Worm (Caenorhabditis elegans): ENCODE data around the gene cpr-6.

cpr-6 gene

DNA sequence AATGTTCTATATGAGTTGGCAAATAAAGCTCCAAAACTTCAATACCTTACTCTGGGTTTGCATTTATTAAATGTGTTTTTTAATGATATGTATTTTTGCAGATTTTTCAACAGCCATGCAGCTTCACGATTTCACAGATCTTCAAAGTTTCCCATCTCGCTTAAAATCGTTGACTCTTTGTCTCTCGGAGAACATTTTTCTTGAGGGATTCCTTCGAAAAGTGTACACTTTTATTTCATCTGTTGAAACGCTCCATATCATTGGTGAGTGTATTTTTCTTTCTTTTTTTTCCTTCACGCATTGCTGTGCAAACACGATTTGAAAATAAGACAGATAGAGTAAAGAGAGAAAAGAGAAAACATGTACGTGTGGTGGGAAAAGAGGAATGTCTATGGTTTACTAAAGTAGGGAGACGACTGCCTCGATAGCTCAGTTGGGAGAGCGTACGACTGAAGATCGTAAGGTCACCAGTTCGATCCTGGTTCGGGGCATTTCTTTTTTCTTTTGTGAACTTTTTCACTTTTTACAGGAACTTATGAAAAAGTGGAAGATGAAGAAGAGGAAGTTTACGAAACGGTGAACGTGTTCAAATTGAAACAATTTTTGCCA lies 13.7 kb upstream of the cpr-6 start (continued):
- TF ChIP-seq ceh-9 (tag; optimal IDR thresholded peaks at IDR 0.05) (no peak), lin-39 (tag; optimal IDR thresholded peaks at IDR 0.05) (peak; percentile 37), R02D3.7 (tag; optimal IDR thresholded peaks at IDR 0.05) (peak; percentile 49)

DNA sequence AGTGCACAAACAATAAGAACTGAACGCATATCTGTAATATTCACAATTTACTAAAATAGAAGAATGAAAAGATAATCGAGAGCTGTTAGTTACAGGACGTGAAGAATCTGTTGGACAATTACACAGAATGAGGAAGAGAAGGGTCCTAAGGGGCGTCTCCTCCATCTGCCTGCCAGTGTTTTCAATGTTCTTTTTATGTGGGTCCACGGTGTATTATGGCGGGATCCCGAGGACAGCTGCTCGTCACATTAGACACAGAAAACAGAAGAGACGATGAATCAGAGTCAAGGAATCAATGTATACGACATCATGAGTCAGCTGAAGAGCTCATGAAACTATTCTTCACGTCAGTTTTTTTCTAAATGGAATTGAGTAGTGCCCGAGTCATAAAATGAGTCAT lies 9.9 kb upstream of the cpr-6 start, which contains the start of gene ttr-6:
ttr-6 (minus strand) TSS at position 33 of the 400 bp plus-strand sequence.
- TF ChIP-seq snpc-4 (tag; optimal IDR thresholded peaks at IDR 0.05) (no peak), egl-5 (tag; optimal IDR thresholded peaks at IDR 0.05) (peak; percentile 47)

DNA sequence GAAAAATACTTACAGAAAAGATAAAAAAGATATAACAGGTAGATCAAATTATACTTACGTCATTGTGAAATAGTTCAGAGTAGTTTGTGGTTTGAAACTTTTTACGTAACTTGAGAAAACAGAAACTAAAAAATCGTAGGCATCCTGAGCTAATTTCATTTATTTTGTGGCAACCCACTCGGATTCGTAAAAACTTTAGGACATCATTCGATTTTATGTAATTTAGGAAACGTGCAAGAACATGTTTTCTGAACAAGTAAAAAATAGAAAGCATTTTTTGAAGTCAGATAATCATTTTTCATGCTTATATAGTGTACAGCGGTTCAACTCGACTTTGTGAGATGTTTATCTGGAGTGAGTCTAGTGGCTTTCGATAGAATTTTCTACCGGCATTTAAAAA lies 8.3 kb upstream of the cpr-6 start, which contains the start of gene hic-1:
hic-1 (minus strand) TSS at position 101 of the 400 bp plus-strand sequence.
- TF ChIP-seq R02D3.7 (tag; optimal IDR thresholded peaks at IDR 0.05) = no peak
- TF ChIP-seq daf-12 (tag; optimal IDR thresholded peaks at IDR 0.05) = no peak
- no peak for TF ChIP-seq eor-1 (tag; optimal IDR thresholded peaks at IDR 0.05)
- no peak for TF ChIP-seq nhr-43 (tag; optimal IDR thresholded peaks at IDR 0.05; ENCODE audit: poor library complexity, severe bottlenecking)
- no peak for TF ChIP-seq nfya-1 (tag; optimal IDR thresholded peaks at IDR 0.05; ENCODE audit: insufficient read depth)
- no peak for TF ChIP-seq pha-4 (tag; optimal IDR thresholded peaks at IDR 0.05)
- no peak for TF ChIP-seq nhr-28 (tag; optimal IDR thresholded peaks at IDR 0.05)
- no peak for TF ChIP-seq nhr-12 (tag; optimal IDR thresholded peaks at IDR 0.05)
- no peak for TF ChIP-seq nhr-77 (tag; optimal IDR thresholded peaks at IDR 0.05)

DNA sequence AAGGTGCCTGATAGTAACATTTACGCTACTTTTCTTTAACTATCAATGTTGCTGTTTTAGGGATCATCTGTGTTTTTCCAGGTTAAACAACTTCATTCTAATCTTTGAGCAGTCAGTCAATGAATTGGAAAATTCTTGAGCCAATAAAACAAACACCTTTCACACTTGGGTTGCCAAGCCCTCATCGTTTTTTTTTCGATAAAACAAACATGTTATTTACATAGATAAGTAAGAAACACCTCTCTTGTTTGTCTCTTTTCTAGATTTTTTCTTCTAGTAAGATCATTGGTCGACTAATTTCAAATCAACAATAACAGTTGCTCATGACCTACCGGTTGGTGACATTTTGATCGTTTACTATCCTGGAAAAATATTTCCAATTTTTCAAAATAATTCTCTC lies 5.0 kb upstream of the cpr-6 start:
- no peak for TF ChIP-seq egl-5 (tag; optimal IDR thresholded peaks at IDR 0.05)
- peak; percentile 12 for TF ChIP-seq pha-4 (tag; optimal IDR thresholded peaks at IDR 0.05)

DNA sequence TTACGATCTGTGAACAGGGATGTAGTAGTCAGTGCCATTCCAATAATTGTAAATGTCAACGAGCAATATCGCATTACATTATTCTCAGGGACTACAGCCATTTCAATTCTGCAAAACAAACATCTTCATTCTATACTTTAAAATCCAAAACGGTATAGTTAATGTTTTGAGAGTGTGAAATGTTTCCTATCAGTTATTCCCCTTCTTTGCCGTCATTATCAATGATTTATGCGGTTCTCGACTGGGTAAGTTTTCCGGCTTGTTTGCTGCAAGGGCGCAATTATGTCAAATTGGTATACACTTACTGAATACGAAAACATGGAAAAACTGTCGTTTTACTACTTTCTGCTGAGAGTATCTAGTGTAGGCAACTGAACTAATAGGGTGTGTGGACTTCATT lies 3.9 kb upstream of the cpr-6 start, which contains the start of gene F23G4.1:
F23G4.1 (minus strand) TSS at position 101 of the 400 bp plus-strand sequence.
- TF ChIP-seq unc-62 (GFP tag; optimal IDR thresholded peaks at IDR 0.05) = no peak
- no peak for TF ChIP-seq lin-15B (tag; optimal IDR thresholded peaks at IDR 0.05)
- no peak for TF ChIP-seq nhr-67 (tag; optimal IDR thresholded peaks at IDR 0.05)
- no peak for TF ChIP-seq zag-1 (tag; optimal IDR thresholded peaks at IDR 0.05)
- no peak for TF ChIP-seq fkh-2 (tag; optimal IDR thresholded peaks at IDR 0.05)
- no peak for TF ChIP-seq unc-39 (tag; optimal IDR thresholded peaks at IDR 0.05)
- no peak for TF ChIP-seq fos-1 (tag; optimal IDR thresholded peaks at IDR 0.05)
- no peak for TF ChIP-seq nhr-11 (tag; optimal IDR thresholded peaks at IDR 0.05)
- TF ChIP-seq nhr-12 (tag; optimal IDR thresholded peaks at IDR 0.05) = no peak

DNA sequence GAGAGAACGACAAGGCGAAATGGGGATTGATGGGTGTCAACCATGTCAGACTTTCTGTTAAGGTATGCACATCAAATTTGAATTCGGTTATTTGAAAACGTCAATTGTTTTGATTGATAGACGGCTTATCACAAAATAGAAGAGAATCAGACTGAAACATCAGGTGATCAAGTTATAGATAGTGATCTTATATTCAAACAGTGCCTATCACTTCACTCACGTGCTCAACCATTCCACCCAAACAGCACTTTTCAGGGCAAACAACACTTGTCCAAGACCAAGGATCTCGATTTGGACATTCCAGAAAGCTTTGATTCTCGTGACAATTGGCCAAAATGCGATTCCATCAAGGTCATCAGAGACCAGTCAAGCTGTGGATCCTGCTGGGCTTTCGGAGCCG lies 592 bp downstream of the cpr-6 start:
- TF ChIP-seq nhr-28 (tag; optimal IDR thresholded peaks at IDR 0.05) = no peak
- TF ChIP-seq pha-4 (tag; optimal IDR thresholded peaks at IDR 0.05) = peak; percentile 10
- peak; percentile 79 for TF ChIP-seq elt-2 (tag; optimal IDR thresholded peaks at IDR 0.05)
- peak; percentile 69 for TF ChIP-seq pqm-1 (tag; optimal IDR thresholded peaks at IDR 0.05)

DNA sequence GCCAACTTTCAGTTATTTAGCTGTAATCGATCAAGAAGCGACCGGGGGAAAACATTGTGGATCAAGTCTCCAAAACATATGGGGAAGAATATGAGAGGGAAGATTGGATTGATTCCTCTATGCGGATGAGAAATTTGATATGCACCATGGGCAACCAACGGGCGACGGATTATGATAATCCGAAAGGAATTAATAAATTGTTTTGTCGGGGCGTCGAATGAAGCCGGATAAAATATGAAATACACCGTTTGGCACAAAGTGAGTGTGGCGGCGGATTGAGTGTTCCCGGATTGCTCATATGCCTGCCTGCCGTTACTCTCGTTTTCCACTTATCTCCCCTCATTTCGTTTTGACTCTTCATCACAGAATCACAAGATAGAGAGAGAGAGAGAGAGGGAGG lies 2.2 kb downstream of the cpr-6 start:
- TF ChIP-seq nhr-237 (tag; optimal IDR thresholded peaks at IDR 0.05) (no peak), nhr-12 (tag; optimal IDR thresholded peaks at IDR 0.05) (no peak), ceh-28 (tag; optimal IDR thresholded peaks at IDR 0.05) (peak; percentile 3)

DNA sequence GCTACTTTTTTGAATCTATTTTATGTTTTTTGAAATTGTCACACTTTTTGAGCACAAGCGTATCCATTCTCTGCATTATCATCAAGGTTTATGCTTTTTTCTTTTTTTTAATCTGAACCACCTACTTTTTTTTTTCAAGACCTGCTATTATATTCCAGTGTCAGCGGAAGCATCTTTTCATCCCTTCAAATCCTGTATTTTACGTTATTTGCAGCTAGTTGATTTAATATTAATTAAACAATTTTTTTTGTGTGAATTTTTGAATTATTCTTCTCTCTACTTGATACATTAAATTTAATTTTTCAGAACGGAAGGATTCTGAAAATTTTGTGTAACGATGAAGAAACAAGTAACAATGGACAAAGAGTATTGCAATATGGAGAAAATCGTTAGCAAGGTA lies 2.7 kb downstream of the cpr-6 start, which contains the start of gene C25B8.8:
C25B8.8 (plus strand) TSS at position 301 of the 400 bp plus-strand sequence.
- TF ChIP-seq ZK546.5 (tag; optimal IDR thresholded peaks at IDR 0.05) (no peak), elt-3 (tag; optimal IDR thresholded peaks at IDR 0.05) (no peak), pqm-1 (tag; optimal IDR thresholded peaks at IDR 0.05) (no peak), nhr-77 (tag; optimal IDR thresholded peaks at IDR 0.05) (no peak), egl-5 (tag; optimal IDR thresholded peaks at IDR 0.05) (no peak), ceh-82 (tag; optimal IDR thresholded peaks at IDR 0.05) (no peak), hmg-11 (tag; optimal IDR thresholded peaks at IDR 0.05) (no peak), nhr-28 (tag; optimal IDR thresholded peaks at IDR 0.05) (no peak), sea-2 (GFP tag; optimal IDR thresholded peaks at IDR 0.05) (no peak), snpc-4 (tag; optimal IDR thresholded peaks at IDR 0.05) (no peak), egl-27 (tag; optimal IDR thresholded peaks at IDR 0.05) (no peak), fos-1 (tag; optimal IDR thresholded peaks at IDR 0.05) (no peak), elt-1 (tag; optimal IDR thresholded peaks at IDR 0.05) (no peak), lin-39 (tag; optimal IDR thresholded peaks at IDR 0.05) (no peak), mdl-1 (tag; optimal IDR thresholded peaks at IDR 0.05) (no peak), nhr-23 (tag; optimal IDR thresholded peaks at IDR 0.05) (no peak), aly-2 (tag; optimal IDR thresholded peaks at IDR 0.05) (no peak), nhr-12 (tag; optimal IDR thresholded peaks at IDR 0.05) (no peak), jun-1 (tag; optimal IDR thresholded peaks at IDR 0.05) (no peak), R02D3.7 (tag; optimal IDR thresholded peaks at IDR 0.05) (no peak)

Data from whole organism, L3 larva.